Worm (Caenorhabditis elegans) whole organism, L1 larva: Measurements from ENCODE around the gene taf-8.

Experiments used
- C04F5.9 ChIP-seq: sonication (generic microtip); optimal IDR thresholded peaks from 2 replicates; lab custom pipeline; 2016; ENCODE audit warnings: missing genetic modification characterization, missing compliant biosample characterization
- C34B4.2 ChIP-seq: sonication (generic microtip); optimal IDR thresholded peaks from 2 replicates; lab custom pipeline; 2017; ENCODE audit warnings: mild to moderate bottlenecking, missing genetic modification characterization, missing compliant biosample characterization
- aly-2 ChIP-seq: fragments of 150-350 bp; optimal IDR thresholded peaks from 2 replicates; lab custom pipeline; 2014; ENCODE audit warnings: missing biosample characterization, missing genetic modification characterization
- blmp-1 ChIP-seq: fragments of 150-350 bp; optimal IDR thresholded peaks from 2 replicates; lab custom pipeline; 2014; ENCODE audit warnings: missing biosample characterization, missing genetic modification characterization
- ceh-8 ChIP-seq: fragments of 200-800 bp; sonication (Bioruptor generic); optimal IDR thresholded peaks from 2 replicates; lab custom pipeline; 2018; ENCODE audit warnings: mild to moderate bottlenecking, missing genetic modification characterization, moderate library complexity, missing compliant biosample characterization
- ceh-82 ChIP-seq, 3 experiments: fragments of 150-350 bp in 1 of 3; sonication (generic microtip) in 2 of 3; optimal IDR thresholded peaks; 2 replicates each; lab custom pipeline; 2014 to 2017; ENCODE audit warnings: missing biosample characterization in 3 of 3, missing genetic modification characterization in 3 of 3
- ceh-88 ChIP-seq: fragments of 200-800 bp; sonication (Bioruptor generic); IDR thresholded peaks from 2 replicates; pipeline ENCODE4 v1.3.6; 2022; ENCODE audit warnings: missing genetic modification characterization, missing compliant biosample characterization
- ceh-90 ChIP-seq: sonication (generic microtip); optimal IDR thresholded peaks from 2 replicates; lab custom pipeline; 2016; ENCODE audit warnings: missing genetic modification characterization, missing compliant biosample characterization
- dpl-1 ChIP-seq, 3 experiments: fragments of 150-350 bp in 2 of 3; sonication (generic microtip) in 1 of 3; optimal IDR thresholded peaks; 2 replicates each; lab custom pipeline; 2014 to 2017; ENCODE audit warnings: missing biosample characterization in 3 of 3, missing genetic modification characterization in 3 of 3, missing genetic modification reagents in 3 of 3
- dsc-1 ChIP-seq: sonication (generic microtip); optimal IDR thresholded peaks from 2 replicates; lab custom pipeline; 2016; ENCODE audit warnings: mild to moderate bottlenecking, missing genetic modification characterization, missing compliant biosample characterization
- efl-1 ChIP-seq, 4 experiments: fragments of 150-350 bp; optimal IDR thresholded peaks in 3 of 4; peaks in 1 of 4; 1 replicate in 1 of 4; 2 replicates in 3 of 4; lab custom pipeline; 2014; ENCODE audit warnings: missing biosample characterization in 2 of 4, missing genetic modification characterization in 2 of 4, missing genetic modification reagents in 2 of 4
- efl-3 ChIP-seq: fragments of 200-800 bp; sonication (Bioruptor generic); optimal IDR thresholded peaks from 2 replicates; lab custom pipeline; 2018; ENCODE audit warnings: mild to moderate bottlenecking, missing genetic modification characterization, missing compliant biosample characterization
- egl-27 ChIP-seq, 2 experiments: fragments of 150-350 bp in 1 of 2; sonication (generic microtip); optimal IDR thresholded peaks; 3 replicates each; lab custom pipeline; 2017 to 2018; ENCODE audit warnings: missing biosample characterization in 2 of 2, missing genetic modification characterization in 2 of 2, missing genetic modification reagents in 2 of 2
- elt-3 ChIP-seq, 6 experiments: fragments of 150-350 bp in 1 of 6; sonication (generic microtip); optimal IDR thresholded peaks; 2 replicates each; lab custom pipeline; 2017 to 2018; ENCODE audit warnings: missing biosample characterization in 6 of 6, missing genetic modification characterization in 6 of 6, inconsistent platforms in 1 of 6
- grh-1 ChIP-seq: fragments of 200-800 bp; sonication (Bioruptor generic); IDR thresholded peaks from 2 replicates; pipeline ENCODE4 v1.3.6; 2022; ENCODE audit warnings: missing genetic modification reagents, missing genetic modification characterization, missing compliant biosample characterization
- hlh-17 ChIP-seq: fragments of 200-800 bp; sonication (Bioruptor generic); optimal IDR thresholded peaks from 2 replicates; lab custom pipeline; 2018; ENCODE audit warnings: missing genetic modification characterization, mild to moderate bottlenecking, missing compliant biosample characterization, moderate library complexity, borderline replicate concordance
- hpl-2 ChIP-seq: fragments of 150-350 bp; optimal IDR thresholded peaks from 2 replicates; lab custom pipeline; 2014; ENCODE audit warnings: missing biosample characterization, missing genetic modification reagents, missing genetic modification characterization
- isw-1 ChIP-seq: fragments of 200-800 bp; sonication (Bioruptor generic); IDR thresholded peaks from 2 replicates; pipeline ENCODE4 v1.3.6; 2022; ENCODE audit warnings: missing genetic modification characterization, missing compliant biosample characterization
- jun-1 ChIP-seq: fragments of 150-350 bp; optimal IDR thresholded peaks from 2 replicates; lab custom pipeline; 2014; ENCODE audit warnings: missing biosample characterization, missing genetic modification reagents, missing genetic modification characterization
- lin-14 ChIP-seq: fragments of 200-800 bp; sonication (Bioruptor generic); optimal IDR thresholded peaks from 2 replicates; lab custom pipeline; 2018; ENCODE audit warnings: mild to moderate bottlenecking, missing genetic modification characterization, moderate library complexity, missing compliant biosample characterization
- lin-35 ChIP-seq, 2 experiments: fragments of 150-350 bp; optimal IDR thresholded peaks; 2 replicates each; lab custom pipeline; 2014; ENCODE audit warnings: missing biosample characterization in 2 of 2, missing genetic modification characterization in 2 of 2, missing genetic modification reagents in 2 of 2
- lin-39 ChIP-seq: fragments of 150-350 bp; optimal IDR thresholded peaks from 2 replicates; lab custom pipeline; 2014; ENCODE audit warnings: missing biosample characterization, missing genetic modification reagents, missing genetic modification characterization
- lsy-2 ChIP-seq, 2 experiments: fragments of 150-350 bp; optimal IDR thresholded peaks; 2 replicates each; lab custom pipeline; 2014; ENCODE audit warnings: missing biosample characterization in 2 of 2, missing genetic modification characterization in 2 of 2
- mdl-1 ChIP-seq, 2 experiments: fragments of 150-350 bp; optimal IDR thresholded peaks; 2 replicates each; lab custom pipeline; 2014 to 2017; ENCODE audit warnings: missing biosample characterization in 2 of 2, missing genetic modification characterization in 2 of 2, inconsistent platforms in 1 of 2
- mef-2 ChIP-seq: fragments of 150-350 bp; optimal IDR thresholded peaks from 2 replicates; lab custom pipeline; 2014; ENCODE audit warnings: missing biosample characterization, missing genetic modification characterization
- mep-1 ChIP-seq: fragments of 150-350 bp; optimal IDR thresholded peaks from 2 replicates; lab custom pipeline; 2014; ENCODE audit warnings: missing biosample characterization, missing genetic modification characterization
- nhr-11 ChIP-seq: fragments of 150-350 bp; optimal IDR thresholded peaks from 2 replicates; lab custom pipeline; 2014; ENCODE audit warnings: missing biosample characterization, missing genetic modification characterization
- nhr-19 ChIP-seq: fragments of 200-800 bp; sonication (Bioruptor generic); conservative IDR thresholded peaks from 2 replicates; pipeline ENCODE4 v1.3.6; 2022; ENCODE audit warnings: missing genetic modification characterization, missing compliant biosample characterization
- nhr-20 ChIP-seq: sonication (generic microtip); optimal IDR thresholded peaks from 2 replicates; lab custom pipeline; 2016; ENCODE audit warnings: mild to moderate bottlenecking, missing genetic modification characterization, missing compliant biosample characterization
- nhr-47 ChIP-seq: sonication (generic microtip); optimal IDR thresholded peaks from 2 replicates; lab custom pipeline; 2016; ENCODE audit warnings: mild to moderate bottlenecking, missing genetic modification characterization, moderate library complexity, missing compliant biosample characterization
- nhr-71 ChIP-seq: sonication (generic microtip); optimal IDR thresholded peaks from 2 replicates; lab custom pipeline; 2016; ENCODE audit warnings: mild to moderate bottlenecking, missing genetic modification characterization, moderate library complexity, missing compliant biosample characterization
- nhr-77 ChIP-seq: fragments of 150-350 bp; optimal IDR thresholded peaks from 2 replicates; lab custom pipeline; 2014; ENCODE audit warnings: missing biosample characterization, missing genetic modification characterization
- nhr-85 ChIP-seq: sonication (generic microtip); peaks from one replicate; lab custom pipeline; 2016; ENCODE audit warnings: missing genetic modification characterization, inconsistent platforms, missing compliant biosample characterization
- snu-23 ChIP-seq: sonication (generic microtip); optimal IDR thresholded peaks from 2 replicates; lab custom pipeline; 2016; ENCODE audit warnings: missing genetic modification characterization, missing compliant biosample characterization
- sptf-1 ChIP-seq: fragments of 150-350 bp; optimal IDR thresholded peaks from 2 replicates; lab custom pipeline; 2014; ENCODE audit warnings: missing biosample characterization, missing genetic modification characterization
- tbx-2 ChIP-seq: sonication (generic microtip); optimal IDR thresholded peaks from 2 replicates; lab custom pipeline; 2016; ENCODE audit warnings: missing genetic modification characterization, missing compliant biosample characterization
- unc-30 ChIP-seq: sonication (generic microtip); optimal IDR thresholded peaks from 2 replicates; lab custom pipeline; 2017; ENCODE audit warnings: missing biosample characterization, missing genetic modification characterization
- zag-1 ChIP-seq: fragments of 150-350 bp; optimal IDR thresholded peaks from 2 replicates; lab custom pipeline; 2014; ENCODE audit warnings: missing biosample characterization, missing genetic modification characterization
- ztf-11 ChIP-seq, 2 experiments: sonication (generic microtip); optimal IDR thresholded peaks; 2 replicates each; lab custom pipeline; 2016 to 2017; ENCODE audit warnings: missing genetic modification characterization in 2 of 2, missing biosample characterization in 1 of 2, missing compliant biosample characterization in 1 of 2
- ztf-4 ChIP-seq: fragments of 150-350 bp; optimal IDR thresholded peaks from 2 replicates; lab custom pipeline; 2014; ENCODE audit warnings: missing biosample characterization, missing genetic modification characterization

Gene taf-8

ce11 chrII:9706207-9706606 is 37.1 kb downstream of the taf-8 start, which contains the start of gene Y53C12A.3 (continued):
- TF ChIP-seq ceh-90 (tag; lab: Kevin White, UChicago) (no peak), C34B4.2 (tag; lab: Kevin White, UChicago) (no peak), ztf-11 (tag; optimal IDR thresholded peaks at IDR 0.05; lab: Kevin White, UChicago) (no peak), nhr-47 (peak; percentile 38), mef-2 (tag; lab: Kevin White, UChicago) (no peak), dsc-1 (tag; lab: Kevin White, UChicago) (no peak), sptf-1 (tag; lab: Kevin White, UChicago) (no peak), nhr-77 (tag; lab: Kevin White, UChicago) (no peak), lin-14 (GFP tag; lab: Kevin White, UChicago) (peak; percentile 38), ceh-8 (GFP tag; lab: Kevin White, UChicago) (no peak), tbx-2 (peak; percentile 17), nhr-11 (no peak), lin-39 (tag; lab: Kevin White, UChicago) (no peak), blmp-1 (tag; lab: Kevin White, UChicago) (peak; percentile 51), nhr-20 (tag; lab: Kevin White, UChicago) (peak; percentile 47), dpl-1 (GFP tag; optimal IDR thresholded peaks at IDR 0.05; lab: Kevin White, UChicago) (peak; percentile 82 to 94 (median 90)), efl-3 (GFP tag; lab: Kevin White, UChicago) (no peak), snu-23 (GFP tag; lab: Kevin White, UChicago) (peak; percentile 46)

- TF ChIP-seq sptf-1 (tag; lab: Kevin White, UChicago) (no peak), egl-27 (tag; optimal IDR thresholded peaks at IDR 0.05; lab: Kevin White, UChicago) (no peak), ceh-82 (tag; optimal IDR thresholded peaks at IDR 0.05; lab: Kevin White, UChicago) (no peak), grh-1 (GFP tag; lab: Robert Waterston, UW) (0 out of 2 replicates have a peak, but pooled peaks have one; percentile 16), jun-1 (tag; lab: Kevin White, UChicago) (no peak), ztf-4 (tag; lab: Kevin White, UChicago) (no peak), nhr-71 (no peak), dsc-1 (tag; lab: Kevin White, UChicago) (no peak), hlh-17 (GFP tag; lab: Kevin White, UChicago) (no peak), zag-1 (tag; lab: Kevin White, UChicago) (no peak), nhr-85 (tag; lab: Kevin White, UChicago) (peak; percentile 51), elt-3 (tag; optimal IDR thresholded peaks at IDR 0.05; lab: Kevin White, UChicago) (peak in 5 of 6 experiments; percentile 16 to 71 (median 58))
Measured at ce11 chrII:9708835-9709299, 39.7 kb downstream of the taf-8 start, which contains the start of gene glt-5. Gene glt-5 (minus strand): TSS chrII:9708885.

- TF ChIP-seq C04F5.9 (tag; lab: Kevin White, UChicago) = no peak
- peak in 1 of 2 experiments; percentile 55 for TF ChIP-seq lin-35 (GFP tag; optimal IDR thresholded peaks at IDR 0.05; lab: Kevin White, UChicago)
- no peak for TF ChIP-seq aly-2
- no peak for TF ChIP-seq dsc-1 (tag; lab: Kevin White, UChicago)
- TF ChIP-seq snu-23 (GFP tag; lab: Kevin White, UChicago) = peak; percentile 8
- TF ChIP-seq nhr-71 = peak; percentile 12
- TF ChIP-seq ceh-88 (GFP tag; lab: Robert Waterston, UW) = no peak
- no peak for TF ChIP-seq nhr-85 (tag; lab: Kevin White, UChicago)
- peak; percentile 14 to 18 for TF ChIP-seq lsy-2 (tag; optimal IDR thresholded peaks at IDR 0.05; lab: Kevin White, UChicago)
- TF ChIP-seq nhr-19 (GFP tag; lab: Robert Waterston, UW) = no peak
- peak in 2 of 3 experiments; percentile 3 to 18 for TF ChIP-seq dpl-1 (GFP tag; optimal IDR thresholded peaks at IDR 0.05; lab: Kevin White, UChicago)
- TF ChIP-seq unc-30 = no peak
- no peak for TF ChIP-seq isw-1 (GFP tag; lab: Robert Waterston, UW)
- TF ChIP-seq egl-27 (tag; optimal IDR thresholded peaks at IDR 0.05; lab: Kevin White, UChicago) = no peak
- no peak for TF ChIP-seq lin-14 (GFP tag; lab: Kevin White, UChicago)
- TF ChIP-seq mdl-1 (tag; optimal IDR thresholded peaks at IDR 0.05; lab: Kevin White, UChicago) = no peak
- TF ChIP-seq mep-1 (tag; lab: Kevin White, UChicago) = no peak
- no peak for TF ChIP-seq hpl-2 (GFP tag; lab: Kevin White, UChicago)
- TF ChIP-seq efl-1 (optimal IDR thresholded peaks at IDR 0.05; lab: Kevin White, UChicago) = peak in 1 of 2 experiments; percentile 27
- TF ChIP-seq efl-1 (GFP tag; optimal IDR thresholded peaks at IDR 0.05 in 1 of 2; lab: Kevin White, UChicago) = peak in 1 of 2 experiments; percentile 24
Measured at ce11 chrII:9713083-9713482, 44.0 kb downstream of the taf-8 start.
